Fruit fly (Drosophila melanogaster) whole organism, embryonic: ENCODE measurements around the gene Pdzd8.

ENCODE experiments used
- ATbp ChIP-seq: fragments of 200-800 bp; sonication (Bioruptor generic); optimal IDR thresholded peaks from 2 replicates; lab custom pipeline; 2017; ENCODE audit warnings: missing biosample characterization, mild to moderate bottlenecking, missing genetic modification characterization, missing genetic modification reagents
- B-H1 ChIP-seq: fragments of 200-800 bp; sonication (Bioruptor generic); IDR thresholded peaks from 3 replicates; pipeline ENCODE4 v1.3.6; 2022; ENCODE audit warnings: missing biosample characterization, missing genetic modification characterization
- BtbVII ChIP-seq: fragments of 200-800 bp; sonication (Bioruptor generic); optimal IDR thresholded peaks from 3 replicates; lab custom pipeline; 2017; ENCODE audit warnings: missing biosample characterization, mild to moderate bottlenecking, missing genetic modification characterization
- CG11456 ChIP-seq: fragments of 200-800 bp; sonication (Bioruptor generic); IDR thresholded peaks from 3 replicates; pipeline ENCODE4 v1.3.6; 2022; ENCODE audit warnings: missing biosample characterization, missing genetic modification characterization
- CG11695 ChIP-seq: fragments of 200-800 bp; sonication (Bioruptor generic); IDR thresholded peaks from 3 replicates; pipeline ENCODE4 v1.3.6; 2022; ENCODE audit warnings: missing biosample characterization, missing genetic modification characterization
- CG12155 ChIP-seq: fragments of 200-800 bp; sonication (Bioruptor generic); optimal IDR thresholded peaks from 3 replicates; lab custom pipeline; 2016; ENCODE audit warnings: missing biosample characterization, missing genetic modification characterization
- CG12659 ChIP-seq: fragments of 200-800 bp; sonication (Bioruptor generic); optimal IDR thresholded peaks from 3 replicates; lab custom pipeline; 2017; ENCODE audit warnings: mild to moderate bottlenecking, missing biosample characterization, missing genetic modification reagents, missing genetic modification characterization
- CG13424 ChIP-seq: fragments of 200-800 bp; sonication (Bioruptor generic); optimal IDR thresholded peaks from 2 replicates; lab custom pipeline; 2019; ENCODE audit warnings: missing biosample characterization, mild to moderate bottlenecking, missing genetic modification characterization, moderate library complexity
- CG13775 ChIP-seq: fragments of 200-800 bp; sonication (Bioruptor generic); optimal IDR thresholded peaks from 3 replicates; lab custom pipeline; 2017; ENCODE audit warnings: missing biosample characterization, mild to moderate bottlenecking, missing genetic modification characterization
- CG1603 ChIP-seq: fragments of 200-800 bp; sonication (Bioruptor generic); optimal IDR thresholded peaks from 2 replicates; lab custom pipeline; 2019; ENCODE audit warnings: missing biosample characterization, mild to moderate bottlenecking, missing genetic modification characterization, moderate library complexity
- CG1647 ChIP-seq: fragments of 200-800 bp; sonication (Bioruptor generic); optimal IDR thresholded peaks from 3 replicates; lab custom pipeline; 2016; ENCODE audit warnings: missing biosample characterization, missing genetic modification characterization
- CG2712 ChIP-seq: fragments of 200-800 bp; optimal IDR thresholded peaks from 3 replicates; lab custom pipeline; 2019; ENCODE audit warnings: missing biosample characterization, mild to moderate bottlenecking, missing genetic modification characterization, moderate library complexity
- CG31388 ChIP-seq: fragments of 200-800 bp; sonication (Bioruptor generic); optimal IDR thresholded peaks from 2 replicates; lab custom pipeline; 2016; ENCODE audit warnings: missing biosample characterization, missing genetic modification characterization
- CG4328 ChIP-seq: fragments of 200-800 bp; sonication (Bioruptor generic); optimal IDR thresholded peaks from 3 replicates; lab custom pipeline; 2017; ENCODE audit warnings: missing biosample characterization, missing genetic modification reagents, missing genetic modification characterization
- CG43689 ChIP-seq: fragments of 200-800 bp; sonication (Bioruptor generic); IDR thresholded peaks from 2 replicates; pipeline ENCODE4 v1.3.6; 2022; ENCODE audit warnings: missing biosample characterization, missing genetic modification characterization
- CG4404 ChIP-seq: fragments of 200-800 bp; sonication (Bioruptor generic); IDR thresholded peaks from 2 replicates; pipeline ENCODE4 v1.3.6; 2022; ENCODE audit warnings: missing biosample characterization, missing genetic modification characterization
- CG4617 ChIP-seq: fragments of 200-800 bp; sonication (Bioruptor generic); optimal IDR thresholded peaks from 3 replicates; lab custom pipeline; 2016; ENCODE audit warnings: missing biosample characterization, missing genetic modification characterization, borderline replicate concordance
- CG5953 ChIP-seq: fragments of 200-800 bp; sonication (Bioruptor generic); IDR thresholded peaks from 2 replicates; pipeline ENCODE4 v1.3.6; 2022; ENCODE audit warnings: missing biosample characterization, missing genetic modification characterization
- CG6272 ChIP-seq: fragments of 200-800 bp; sonication (Bioruptor generic); IDR thresholded peaks from 2 replicates; pipeline ENCODE4 v1.3.6; 2022; ENCODE audit warnings: missing biosample characterization, missing genetic modification characterization
- CG6791 ChIP-seq: fragments of 200-800 bp; sonication (Bioruptor generic); IDR thresholded peaks from 3 replicates; pipeline ENCODE4 v1.3.6; 2022; ENCODE audit warnings: missing biosample characterization, missing genetic modification characterization; ENCODE audit not compliant: partially characterized antibody
- CG7372 ChIP-seq: fragments of 200-800 bp; sonication (Bioruptor generic); IDR thresholded peaks from 2 replicates; pipeline ENCODE4 v1.3.6; 2022; ENCODE audit warnings: missing biosample characterization, missing genetic modification characterization
- CG9437 ChIP-seq: fragments of 200-800 bp; sonication (Bioruptor generic); optimal IDR thresholded peaks from 2 replicates; lab custom pipeline; 2018; ENCODE audit warnings: missing biosample characterization, mild to moderate bottlenecking, missing genetic modification characterization
- CG9817 ChIP-seq: fragments of 200-800 bp; sonication (Bioruptor generic); optimal IDR thresholded peaks from 2 replicates; lab custom pipeline; 2018; ENCODE audit warnings: missing biosample characterization, mild to moderate bottlenecking, missing genetic modification characterization, moderate library complexity
- CTCF ChIP-seq: fragments of 200-800 bp; sonication (Bioruptor generic); optimal IDR thresholded peaks from 2 replicates; lab custom pipeline; 2017; ENCODE audit warnings: missing biosample characterization, mild to moderate bottlenecking, missing genetic modification characterization, moderate library complexity
- Dfd ChIP-seq, 2 experiments: fragments of >200 bp; optimal IDR thresholded peaks; 2 replicates each; lab custom pipeline; 2017; ENCODE audit warnings: missing biosample characterization in 2 of 2, missing genetic modification characterization in 2 of 2
- Dip3 ChIP-seq: fragments of 200-800 bp; sonication (Bioruptor generic); optimal IDR thresholded peaks from 3 replicates; lab custom pipeline; 2016; ENCODE audit warnings: missing biosample characterization, missing genetic modification characterization
- Hr51 ChIP-seq, 2 experiments: fragments of 200-800 bp; sonication (Bioruptor generic); optimal IDR thresholded peaks; 2 replicates in 1 of 2; 3 replicates in 1 of 2; lab custom pipeline; 2016 to 2018; ENCODE audit warnings: missing biosample characterization in 2 of 2, missing genetic modification characterization in 2 of 2, mild to moderate bottlenecking in 1 of 2, moderate library complexity in 1 of 2
- Nf-YC ChIP-seq: fragments of 200-800 bp; optimal IDR thresholded peaks from 3 replicates; lab custom pipeline; 2019; ENCODE audit warnings: missing biosample characterization, mild to moderate bottlenecking, missing genetic modification characterization, moderate library complexity
- Sry-β ChIP-seq: fragments of 200-800 bp; sonication (Bioruptor generic); optimal IDR thresholded peaks from 2 replicates; lab custom pipeline; 2018; ENCODE audit warnings: missing biosample characterization, mild to moderate bottlenecking, missing genetic modification characterization, moderate library complexity
- Tbp ChIP-seq: fragments of >200 bp; optimal IDR thresholded peaks from 2 replicates; lab custom pipeline; 2018; ENCODE audit warnings: missing biosample characterization, missing genetic modification characterization
- Usf ChIP-seq: fragments of 200-800 bp; sonication (Bioruptor generic); optimal IDR thresholded peaks from 2 replicates; lab custom pipeline; 2017; ENCODE audit warnings: missing genotype, missing biosample characterization, missing genetic modification characterization
- Xrp1 ChIP-seq: fragments of 200-800 bp; sonication (Bioruptor generic); IDR thresholded peaks from 2 replicates; pipeline ENCODE4 v1.3.6; 2022; ENCODE audit warnings: missing biosample characterization, missing genetic modification characterization
- YL-1 ChIP-seq: fragments of 200-800 bp; sonication (Bioruptor generic); optimal IDR thresholded peaks from 3 replicates; lab custom pipeline; 2017; ENCODE audit warnings: missing biosample characterization, mild to moderate bottlenecking, missing genetic modification characterization
- abd-A ChIP-seq: fragments of 200-800 bp; sonication (Bioruptor generic); optimal IDR thresholded peaks from 3 replicates; lab custom pipeline; 2019; ENCODE audit warnings: missing biosample characterization, mild to moderate bottlenecking, missing genetic modification characterization, moderate library complexity
- aop ChIP-seq: fragments of 200-800 bp; sonication (Bioruptor generic); IDR thresholded peaks from 2 replicates; pipeline ENCODE4 v1.3.6; 2022; ENCODE audit warnings: missing biosample characterization, missing genetic modification characterization
- cato ChIP-seq: fragments of 200-800 bp; sonication (Bioruptor generic); optimal IDR thresholded peaks from 2 replicates; lab custom pipeline; 2016; ENCODE audit warnings: missing biosample characterization, missing genetic modification characterization, borderline replicate concordance
- chn ChIP-seq: fragments of 200-800 bp; sonication (Bioruptor generic); optimal IDR thresholded peaks from 2 replicates; lab custom pipeline; 2016; ENCODE audit warnings: missing biosample characterization, missing genetic modification characterization
- dan ChIP-seq: fragments of 200-800 bp; sonication (Bioruptor generic); IDR thresholded peaks from 2 replicates; pipeline ENCODE4 v1.3.6; 2022; ENCODE audit warnings: missing biosample characterization, missing genetic modification characterization
- dmrt11E ChIP-seq: fragments of 200-800 bp; sonication (Bioruptor generic); optimal IDR thresholded peaks from 3 replicates; lab custom pipeline; 2018; ENCODE audit warnings: missing biosample characterization, mild to moderate bottlenecking, missing genetic modification characterization, moderate library complexity
- dpn ChIP-seq, 2 experiments: fragments of 200-800 bp; sonication (Bioruptor generic); optimal IDR thresholded peaks; 3 replicates each; lab custom pipeline; 2016; ENCODE audit warnings: missing biosample characterization in 2 of 2, missing genetic modification characterization in 2 of 2
- fd102C ChIP-seq: fragments of 200-800 bp; sonication (Bioruptor generic); optimal IDR thresholded peaks from 2 replicates; lab custom pipeline; 2018; ENCODE audit warnings: missing biosample characterization, mild to moderate bottlenecking, missing genetic modification characterization, moderate library complexity
- gcm2 ChIP-seq: fragments of 200-800 bp; sonication (Bioruptor generic); optimal IDR thresholded peaks from 2 replicates; lab custom pipeline; 2016; ENCODE audit warnings: missing biosample characterization, missing genetic modification characterization
- ham ChIP-seq: fragments of 200-800 bp; sonication (Bioruptor generic); IDR thresholded peaks from 2 replicates; pipeline ENCODE4 v1.3.6; 2022; ENCODE audit warnings: missing biosample characterization, missing genetic modification characterization
- ken ChIP-seq: fragments of 200-800 bp; sonication (Bioruptor generic); IDR thresholded peaks from 3 replicates; pipeline ENCODE4 v1.3.6; 2022; ENCODE audit warnings: missing biosample characterization, missing genetic modification characterization
- org-1 ChIP-seq: fragments of 200-800 bp; sonication (Bioruptor generic); optimal IDR thresholded peaks from 2 replicates; lab custom pipeline; 2017; ENCODE audit warnings: missing biosample characterization, missing genetic modification characterization
- ranshi ChIP-seq: fragments of 200-800 bp; sonication (Bioruptor generic); IDR thresholded peaks from 2 replicates; pipeline ENCODE4 v1.3.6; 2022; ENCODE audit warnings: missing biosample characterization, missing genetic modification characterization
- sc ChIP-seq, 3 experiments: fragments of >200 bp in 2 of 3; fragments of 200-800 bp in 1 of 3; sonication (Bioruptor generic) in 1 of 3; optimal IDR thresholded peaks; 2 replicates in 2 of 3; 3 replicates in 1 of 3; lab custom pipeline; 2017; ENCODE audit warnings: mild to moderate bottlenecking in 1 of 3, missing biosample characterization in 1 of 3, missing genetic modification characterization in 1 of 3, missing genetic modification reagents in 1 of 3
- tll ChIP-seq, 2 experiments: fragments of 200-800 bp in 1 of 2; fragments of >200 bp in 1 of 2; sonication (Bioruptor generic) in 1 of 2; optimal IDR thresholded peaks; 2 replicates each; lab custom pipeline; 2017 to 2019; ENCODE audit warnings: missing biosample characterization in 2 of 2, missing genetic modification characterization in 2 of 2, mild to moderate bottlenecking in 1 of 2, moderate library complexity in 1 of 2
- vnd ChIP-seq: fragments of 200-800 bp; sonication (Bioruptor generic); IDR thresholded peaks from 3 replicates; pipeline ENCODE4 v1.3.6; 2022; ENCODE audit warnings: missing biosample characterization, missing genetic modification characterization; ENCODE audit not compliant: partially characterized antibody
- wek ChIP-seq: fragments of 200-800 bp; sonication (Bioruptor generic); optimal IDR thresholded peaks from 3 replicates; lab custom pipeline; 2018; ENCODE audit warnings: missing biosample characterization, mild to moderate bottlenecking, missing genetic modification characterization, moderate library complexity
- wor ChIP-seq: fragments of 200-800 bp; sonication (Bioruptor generic); IDR thresholded peaks from 2 replicates; pipeline ENCODE4 v1.3.6; 2022; ENCODE audit warnings: missing biosample characterization, missing genetic modification characterization

Gene Pdzd8

dm6 chrX:11925213-11925612, 5.4 kb downstream of the Pdzd8 start (continued):
- TF ChIP-seq Tbp (GFP tag; lab: Kevin White, UChicago), result no peak
- TF ChIP-seq CG31388, result peak; percentile 20
- TF ChIP-seq Nf-YC, result no peak
- no peak for TF ChIP-seq aop (GFP tag; lab: Robert Waterston, UW)
- TF ChIP-seq dmrt11E (tag; lab: Kevin White, UChicago), result no peak
- TF ChIP-seq Hr51 (GFP tag; optimal IDR thresholded peaks at IDR 0.05; lab: Kevin White, UChicago), result peak in 1 of 2 experiments; percentile 48
- peak; percentile 54; the same call in 1 of the 2 replicates for TF ChIP-seq CG5953 (GFP tag; lab: Robert Waterston, UW)
- TF ChIP-seq gcm2 (GFP tag; lab: Kevin White, UChicago), result no peak
- no peak for TF ChIP-seq CG4328 (GFP tag; lab: Kevin White, UChicago)
- no peak for TF ChIP-seq sc (optimal IDR thresholded peaks at IDR 0.05; lab: Kevin White, UChicago)
- TF ChIP-seq sc (GFP tag; optimal IDR thresholded peaks at IDR 0.05; lab: Kevin White, UChicago), result no peak
- no peak for TF ChIP-seq CG12155
- no peak for TF ChIP-seq Dip3 (GFP tag; lab: Kevin White, UChicago)
- no peak for TF ChIP-seq org-1 (GFP tag; lab: Kevin White, UChicago)
- no peak for TF ChIP-seq CG1603 (tag; lab: Kevin White, UChicago)
- 0 out of 2 replicates have a peak, but pooled peaks have one; percentile 32 for TF ChIP-seq CG6272
- TF ChIP-seq CG13775, result no peak
- no peak for TF ChIP-seq abd-A (tag; lab: Kevin White, UChicago)
- TF ChIP-seq wor (GFP tag; lab: Robert Waterston, UW), result no peak
- no peak for TF ChIP-seq CG2712 (tag; lab: Kevin White, UChicago)
- no peak for TF ChIP-seq cato (GFP tag; lab: Kevin White, UChicago)
- no peak for TF ChIP-seq CG6791 (GFP tag; lab: Robert Waterston, UW)
- TF ChIP-seq CG11456 (GFP tag; lab: Robert Waterston, UW), result peak; percentile 82
- no peak for TF ChIP-seq dan (GFP tag; lab: Robert Waterston, UW)
- TF ChIP-seq CG4617 (GFP tag; lab: Kevin White, UChicago), result no peak
- peak; percentile 50 for TF ChIP-seq CG9817
- TF ChIP-seq CG9437 (GFP tag; lab: Kevin White, UChicago), result no peak
- no peak for TF ChIP-seq Usf (GFP tag; lab: Kevin White, UChicago)
- no peak for TF ChIP-seq CTCF (GFP tag; lab: Kevin White, UChicago)
- TF ChIP-seq B-H1 (GFP tag; lab: Robert Waterston, UW), result peak; percentile 62
- no peak for TF ChIP-seq vnd (GFP tag; lab: Robert Waterston, UW)
- peak in 1 of 2 experiments; percentile 39 for TF ChIP-seq dpn (GFP tag; optimal IDR thresholded peaks at IDR 0.05; lab: Kevin White, UChicago)
- TF ChIP-seq CG11695 (GFP tag; lab: Robert Waterston, UW), result peak; percentile 66
- TF ChIP-seq CG4404 (GFP tag; lab: Robert Waterston, UW), result no peak
- TF ChIP-seq chn (GFP tag; lab: Kevin White, UChicago), result no peak
- TF ChIP-seq YL-1 (GFP tag; lab: Kevin White, UChicago), result no peak
- no peak for TF ChIP-seq Dfd (GFP tag; optimal IDR thresholded peaks at IDR 0.05; lab: Kevin White, UChicago)
- TF ChIP-seq wek, result no peak
- TF ChIP-seq CG7372, result no peak
- no peak for TF ChIP-seq ham
- TF ChIP-seq ranshi (GFP tag; lab: Robert Waterston, UW), result peak; percentile 63
- no peak for TF ChIP-seq tll (GFP tag; optimal IDR thresholded peaks at IDR 0.05; lab: Kevin White, UChicago)
- TF ChIP-seq Sry-β (GFP tag; lab: Kevin White, UChicago), result no peak
- no peak for TF ChIP-seq fd102C
- TF ChIP-seq CG13424, result peak; percentile 20
- TF ChIP-seq ATbp (GFP tag; lab: Kevin White, UChicago), result peak; percentile 34
- peak; percentile 64; the same call in 1 of the 2 replicates for TF ChIP-seq Xrp1 (GFP tag; lab: Robert Waterston, UW)
- TF ChIP-seq ken, result peak; percentile 70; the same call in 2 of the 3 replicates
- peak; percentile 25 for TF ChIP-seq CG12659 (GFP tag; lab: Kevin White, UChicago)
- no peak for TF ChIP-seq CG1647 (GFP tag; lab: Kevin White, UChicago)
- no peak for TF ChIP-seq CG43689 (GFP tag; lab: Robert Waterston, UW)
- no peak for TF ChIP-seq BtbVII (GFP tag; lab: Kevin White, UChicago)
